Worm (Caenorhabditis elegans) whole organism, L1 larva: ENCODE measurements around the gene let-70.

Source experiments
- C34B4.2 ChIP-seq: sonication (generic microtip); optimal IDR thresholded peaks from 2 replicates; lab custom pipeline; 2017; ENCODE audit warnings: mild to moderate bottlenecking, missing genetic modification characterization, missing compliant biosample characterization
- aly-2 ChIP-seq: fragments of 150-350 bp; optimal IDR thresholded peaks from 2 replicates; lab custom pipeline; 2014; ENCODE audit warnings: missing biosample characterization, missing genetic modification characterization
- ama-1 ChIP-seq: fragments of 150-350 bp; optimal IDR thresholded peaks from 2 replicates; lab custom pipeline; 2014
- blmp-1 ChIP-seq: fragments of 150-350 bp; optimal IDR thresholded peaks from 2 replicates; lab custom pipeline; 2014; ENCODE audit warnings: missing biosample characterization, missing genetic modification characterization
- ceh-8 ChIP-seq: fragments of 200-800 bp; sonication (Bioruptor generic); optimal IDR thresholded peaks from 2 replicates; lab custom pipeline; 2018; ENCODE audit warnings: mild to moderate bottlenecking, missing genetic modification characterization, moderate library complexity, missing compliant biosample characterization
- ceh-82 ChIP-seq, 3 experiments: fragments of 150-350 bp in 1 of 3; sonication (generic microtip) in 2 of 3; optimal IDR thresholded peaks; 2 replicates each; lab custom pipeline; 2014 to 2017; ENCODE audit warnings: missing biosample characterization in 3 of 3, missing genetic modification characterization in 3 of 3
- ceh-88 ChIP-seq: fragments of 200-800 bp; sonication (Bioruptor generic); IDR thresholded peaks from 2 replicates; pipeline ENCODE4 v1.3.6; 2022; ENCODE audit warnings: missing genetic modification characterization, missing compliant biosample characterization
- ces-1 ChIP-seq: fragments of 150-350 bp; optimal IDR thresholded peaks from 2 replicates; lab custom pipeline; 2014; ENCODE audit warnings: missing biosample characterization, missing genetic modification reagents, missing genetic modification characterization
- dsc-1 ChIP-seq: sonication (generic microtip); optimal IDR thresholded peaks from 2 replicates; lab custom pipeline; 2016; ENCODE audit warnings: mild to moderate bottlenecking, missing genetic modification characterization, missing compliant biosample characterization
- efl-1 ChIP-seq, 4 experiments: fragments of 150-350 bp; optimal IDR thresholded peaks in 3 of 4; peaks in 1 of 4; 1 replicate in 1 of 4; 2 replicates in 3 of 4; lab custom pipeline; 2014; ENCODE audit warnings: missing biosample characterization in 2 of 4, missing genetic modification characterization in 2 of 4, missing genetic modification reagents in 2 of 4
- efl-3 ChIP-seq: fragments of 200-800 bp; sonication (Bioruptor generic); optimal IDR thresholded peaks from 2 replicates; lab custom pipeline; 2018; ENCODE audit warnings: mild to moderate bottlenecking, missing genetic modification characterization, missing compliant biosample characterization
- egl-27 ChIP-seq, 2 experiments: fragments of 150-350 bp in 1 of 2; sonication (generic microtip); optimal IDR thresholded peaks; 3 replicates each; lab custom pipeline; 2017 to 2018; ENCODE audit warnings: missing biosample characterization in 2 of 2, missing genetic modification characterization in 2 of 2, missing genetic modification reagents in 2 of 2
- ets-5 ChIP-seq: fragments of 200-800 bp; sonication (Bioruptor generic); IDR thresholded peaks from 2 replicates; pipeline ENCODE4 v1.3.6; 2022; ENCODE audit warnings: missing genetic modification characterization, missing compliant biosample characterization
- fkh-4 ChIP-seq: sonication (generic microtip); optimal IDR thresholded peaks from 2 replicates; lab custom pipeline; 2016; ENCODE audit warnings: missing compliant biosample characterization, missing genetic modification characterization, borderline replicate concordance
- fkh-8 ChIP-seq: sonication (generic microtip); optimal IDR thresholded peaks from 2 replicates; lab custom pipeline; 2016; ENCODE audit warnings: mild to moderate bottlenecking, missing genetic modification characterization, missing compliant biosample characterization
- grh-1 ChIP-seq: fragments of 200-800 bp; sonication (Bioruptor generic); IDR thresholded peaks from 2 replicates; pipeline ENCODE4 v1.3.6; 2022; ENCODE audit warnings: missing genetic modification reagents, missing genetic modification characterization, missing compliant biosample characterization
- hlh-17 ChIP-seq: fragments of 200-800 bp; sonication (Bioruptor generic); optimal IDR thresholded peaks from 2 replicates; lab custom pipeline; 2018; ENCODE audit warnings: missing genetic modification characterization, mild to moderate bottlenecking, missing compliant biosample characterization, moderate library complexity, borderline replicate concordance
- hlh-4 ChIP-seq: sonication (generic microtip); optimal IDR thresholded peaks from 2 replicates; lab custom pipeline; 2016; ENCODE audit warnings: mild to moderate bottlenecking, missing genetic modification characterization, missing compliant biosample characterization
- jun-1 ChIP-seq: fragments of 150-350 bp; optimal IDR thresholded peaks from 2 replicates; lab custom pipeline; 2014; ENCODE audit warnings: missing biosample characterization, missing genetic modification reagents, missing genetic modification characterization
- lin-15B ChIP-seq: fragments of 150-350 bp; sonication (generic microtip); optimal IDR thresholded peaks from 3 replicates; lab custom pipeline; 2014; ENCODE audit warnings: missing biosample characterization, missing genetic modification characterization
- lin-39 ChIP-seq: fragments of 150-350 bp; optimal IDR thresholded peaks from 2 replicates; lab custom pipeline; 2014; ENCODE audit warnings: missing biosample characterization, missing genetic modification reagents, missing genetic modification characterization
- lir-3 ChIP-seq: sonication (generic microtip); optimal IDR thresholded peaks from 2 replicates; lab custom pipeline; 2016; ENCODE audit warnings: mild to moderate bottlenecking, missing genetic modification characterization, moderate library complexity, missing compliant biosample characterization; ENCODE audit not compliant: poor library complexity
- lsy-2 ChIP-seq, 2 experiments: fragments of 150-350 bp; optimal IDR thresholded peaks; 2 replicates each; lab custom pipeline; 2014; ENCODE audit warnings: missing biosample characterization in 2 of 2, missing genetic modification characterization in 2 of 2
- mab-9 ChIP-seq: fragments of 200-800 bp; sonication (Bioruptor generic); IDR thresholded peaks from 2 replicates; pipeline ENCODE4 v1.3.6; 2022; ENCODE audit warnings: missing genetic modification reagents, missing genetic modification characterization, missing compliant biosample characterization
- mef-2 ChIP-seq: fragments of 150-350 bp; optimal IDR thresholded peaks from 2 replicates; lab custom pipeline; 2014; ENCODE audit warnings: missing biosample characterization, missing genetic modification characterization
- nhr-11 ChIP-seq: fragments of 150-350 bp; optimal IDR thresholded peaks from 2 replicates; lab custom pipeline; 2014; ENCODE audit warnings: missing biosample characterization, missing genetic modification characterization
- nhr-28 ChIP-seq: fragments of 150-350 bp; optimal IDR thresholded peaks from 2 replicates; lab custom pipeline; 2014; ENCODE audit warnings: missing biosample characterization, missing genetic modification characterization
- nhr-47 ChIP-seq: sonication (generic microtip); optimal IDR thresholded peaks from 2 replicates; lab custom pipeline; 2016; ENCODE audit warnings: mild to moderate bottlenecking, missing genetic modification characterization, moderate library complexity, missing compliant biosample characterization
- nhr-77 ChIP-seq: fragments of 150-350 bp; optimal IDR thresholded peaks from 2 replicates; lab custom pipeline; 2014; ENCODE audit warnings: missing biosample characterization, missing genetic modification characterization
- nhr-84 ChIP-seq: sonication (generic microtip); optimal IDR thresholded peaks from 2 replicates; lab custom pipeline; 2017; ENCODE audit warnings: missing biosample characterization, missing genetic modification characterization
- nhr-85 ChIP-seq: sonication (generic microtip); peaks from one replicate; lab custom pipeline; 2016; ENCODE audit warnings: missing genetic modification characterization, inconsistent platforms, missing compliant biosample characterization
- nhr-90 ChIP-seq: sonication (generic microtip); optimal IDR thresholded peaks from 2 replicates; lab custom pipeline; 2016; ENCODE audit warnings: mild to moderate bottlenecking, missing genetic modification characterization, missing compliant biosample characterization; ENCODE audit not compliant: poor library complexity
- pqm-1 ChIP-seq: sonication (generic microtip); optimal IDR thresholded peaks from 3 replicates; lab custom pipeline; 2017; ENCODE audit warnings: missing biosample characterization, missing genetic modification characterization
- rnt-1 ChIP-seq: sonication (generic microtip); optimal IDR thresholded peaks from 2 replicates; lab custom pipeline; 2016; ENCODE audit warnings: mild to moderate bottlenecking, missing genetic modification characterization, moderate library complexity, missing compliant biosample characterization
- skn-1 ChIP-seq: fragments of 150-350 bp; optimal IDR thresholded peaks from 2 replicates; lab custom pipeline; 2014; ENCODE audit warnings: missing biosample characterization, missing genetic modification characterization
- snu-23 ChIP-seq: sonication (generic microtip); optimal IDR thresholded peaks from 2 replicates; lab custom pipeline; 2016; ENCODE audit warnings: missing genetic modification characterization, missing compliant biosample characterization
- sup-37 ChIP-seq: fragments of 200-800 bp; sonication (Bioruptor generic); optimal IDR thresholded peaks from 2 replicates; lab custom pipeline; 2018; ENCODE audit warnings: mild to moderate bottlenecking, missing genetic modification characterization, missing compliant biosample characterization
- swsn-7 ChIP-seq: sonication (generic microtip); optimal IDR thresholded peaks from 2 replicates; lab custom pipeline; 2016; ENCODE audit warnings: missing genetic modification characterization, missing compliant biosample characterization
- tlp-1 ChIP-seq: fragments of 150-350 bp; optimal IDR thresholded peaks from 2 replicates; lab custom pipeline; 2014; ENCODE audit warnings: missing biosample characterization, missing genetic modification characterization
- unc-30 ChIP-seq: sonication (generic microtip); optimal IDR thresholded peaks from 2 replicates; lab custom pipeline; 2017; ENCODE audit warnings: missing biosample characterization, missing genetic modification characterization
- xbp-1 ChIP-seq: sonication (generic microtip); optimal IDR thresholded peaks from 2 replicates; lab custom pipeline; 2016; ENCODE audit warnings: missing genetic modification characterization, missing compliant biosample characterization
- zag-1 ChIP-seq: fragments of 150-350 bp; optimal IDR thresholded peaks from 2 replicates; lab custom pipeline; 2014; ENCODE audit warnings: missing biosample characterization, missing genetic modification characterization
- ztf-11 ChIP-seq, 2 experiments: sonication (generic microtip); optimal IDR thresholded peaks; 2 replicates each; lab custom pipeline; 2016 to 2017; ENCODE audit warnings: missing genetic modification characterization in 2 of 2, missing biosample characterization in 1 of 2, missing compliant biosample characterization in 1 of 2
- ztf-4 ChIP-seq: fragments of 150-350 bp; optimal IDR thresholded peaks from 2 replicates; lab custom pipeline; 2014; ENCODE audit warnings: missing biosample characterization, missing genetic modification characterization

The let-70 gene

ce11 chrIV:11082789-11083235, 759 bp upstream of the let-70 start (continued):
- TF ChIP-seq ces-1 (GFP tag; lab: Kevin White, UChicago), result no peak
- TF ChIP-seq pqm-1, result no peak

ce11 chrIV:11080823-11081285, 1.2 kb downstream of the let-70 start, which contains the start of gene atg-7:
atg-7 (minus strand) TSS chrIV:11081055.
- TF ChIP-seq nhr-90 (peak; percentile 5), nhr-85 (peak; percentile 69), dsc-1 (tag; lab: Kevin White, UChicago) (peak; percentile 25), sup-37 (GFP tag; lab: Kevin White, UChicago) (no peak), unc-30 (tag; lab: Kevin White, UChicago) (no peak), nhr-47 (tag; lab: Kevin White, UChicago) (no peak), C34B4.2 (tag; lab: Kevin White, UChicago) (no peak), ceh-8 (peak; percentile 21), aly-2 (tag; lab: Kevin White, UChicago) (peak; percentile 22), nhr-84 (tag; lab: Kevin White, UChicago) (no peak), nhr-28 (tag; lab: Kevin White, UChicago) (no peak), egl-27 (tag; optimal IDR thresholded peaks at IDR 0.05; lab: Kevin White, UChicago) (no peak), nhr-11 (tag; lab: Kevin White, UChicago) (no peak), ceh-88 (no peak), lsy-2 (tag; optimal IDR thresholded peaks at IDR 0.05; lab: Kevin White, UChicago) (peak in 1 of 2 experiments; percentile 4), ets-5 (GFP tag; lab: Robert Waterston, UW) (no peak), skn-1 (tag; lab: Kevin White, UChicago) (no peak), snu-23 (peak; percentile 9), nhr-77 (tag; lab: Kevin White, UChicago) (no peak), efl-1 (optimal IDR thresholded peaks at IDR 0.05; lab: Kevin White, UChicago) (peak; percentile 6 to 7), efl-1 (GFP tag; optimal IDR thresholded peaks at IDR 0.05 in 1 of 2; lab: Kevin White, UChicago) (peak in 1 of 2 experiments; percentile 67), lir-3 (tag; lab: Kevin White, UChicago) (peak; percentile 13), xbp-1 (tag; lab: Kevin White, UChicago) (peak; percentile 14), lin-15B (tag; lab: Kevin White, UChicago) (no peak), fkh-8 (no peak), fkh-4 (no peak), lin-39 (no peak), mef-2 (no peak), ama-1 (lab: Kevin White, UChicago) (peak; percentile 90), jun-1 (tag; lab: Kevin White, UChicago) (no peak), ztf-4 (tag; lab: Kevin White, UChicago) (peak; percentile 12), rnt-1 (peak; percentile 10)

ce11 chrIV:11078482-11078881, 3.6 kb downstream of the let-70 start, which contains the start of gene Y5F2A.4:
Y5F2A.4 (minus strand) TSS chrIV:11078582.
- TF ChIP-seq C34B4.2 (tag; lab: Kevin White, UChicago), result no peak
- no peak for TF ChIP-seq grh-1 (GFP tag; lab: Robert Waterston, UW)
- no peak for TF ChIP-seq zag-1 (tag; lab: Kevin White, UChicago)
- TF ChIP-seq aly-2 (tag; lab: Kevin White, UChicago), result no peak
- no peak for TF ChIP-seq nhr-28 (tag; lab: Kevin White, UChicago)
- no peak for TF ChIP-seq nhr-11 (tag; lab: Kevin White, UChicago)
- no peak for TF ChIP-seq mab-9
- no peak for TF ChIP-seq ztf-11 (tag; optimal IDR thresholded peaks at IDR 0.05; lab: Kevin White, UChicago)
- TF ChIP-seq jun-1 (tag; lab: Kevin White, UChicago), result no peak
- no peak for TF ChIP-seq swsn-7
- no peak for TF ChIP-seq ama-1 (lab: Kevin White, UChicago)
- TF ChIP-seq ceh-8, result no peak
- TF ChIP-seq hlh-4 (tag; lab: Kevin White, UChicago), result no peak
- no peak for TF ChIP-seq hlh-17 (GFP tag; lab: Kevin White, UChicago)
- TF ChIP-seq ztf-4 (tag; lab: Kevin White, UChicago), result no peak
- TF ChIP-seq tlp-1, result no peak
- no peak for TF ChIP-seq efl-3 (GFP tag; lab: Kevin White, UChicago)
- no peak for TF ChIP-seq blmp-1 (tag; lab: Kevin White, UChicago)
- no peak for TF ChIP-seq ceh-82 (tag; optimal IDR thresholded peaks at IDR 0.05; lab: Kevin White, UChicago)
